Worm (Caenorhabditis elegans): ENCODE data around the gene F08C6.18.

DNA sequence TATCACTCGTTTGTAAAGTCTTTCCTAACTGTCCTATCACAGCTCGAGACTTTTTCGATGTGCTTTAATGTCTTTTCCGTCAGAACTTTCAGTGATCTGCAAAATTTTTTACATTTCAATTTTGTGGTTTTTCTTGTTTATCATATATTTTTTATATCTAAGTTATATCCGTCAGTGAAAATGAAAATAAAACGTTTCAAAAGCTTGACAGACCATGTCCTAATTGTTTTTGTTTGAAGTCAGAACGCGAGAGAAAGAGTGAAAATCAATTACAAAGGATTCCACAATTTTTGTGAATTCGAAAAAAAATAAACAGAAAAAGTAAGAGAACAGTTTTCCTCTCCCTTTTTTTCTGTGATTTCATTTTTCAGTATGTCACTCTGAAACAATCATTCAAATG lies 25.3 kb downstream of the F08C6.18 start, which contains the start of gene F46C8.1:
- no peak for TF ChIP-seq K12H6.12 (tag; optimal IDR thresholded peaks at IDR 0.05)
- TF ChIP-seq ccch-3 (GFP tag; optimal IDR thresholded peaks at IDR 0.05), result no peak
- no peak for TF ChIP-seq ets-4 (GFP tag; optimal IDR thresholded peaks at IDR 0.05)
- no peak for TF ChIP-seq pha-4 (tag; optimal IDR thresholded peaks at IDR 0.05)
